Fruit fly (Drosophila melanogaster) whole organism, embryonic: ENCODE results near the gene CG15358.

Experiments
- Adf1 ChIP-seq: fragments of 200-800 bp; sonication (Bioruptor generic); IDR thresholded peaks from 2 replicates; pipeline ENCODE4 v1.3.6; 2022; ENCODE audit warnings: missing biosample characterization, missing genetic modification characterization
- Atf-2 ChIP-seq: fragments of 200-800 bp; sonication (Bioruptor generic); optimal IDR thresholded peaks from 2 replicates; lab custom pipeline; 2016; ENCODE audit warnings: missing biosample characterization, missing genetic modification characterization
- Atf6 ChIP-seq: fragments of 200-800 bp; sonication (Bioruptor generic); IDR thresholded peaks from 2 replicates; pipeline ENCODE4 v1.3.6; 2022; ENCODE audit warnings: missing biosample characterization, missing genetic modification characterization
- Bteb2 ChIP-seq: fragments of 200-800 bp; sonication (Bioruptor generic); optimal IDR thresholded peaks from 2 replicates; lab custom pipeline; 2016; ENCODE audit warnings: missing biosample characterization, missing genetic modification characterization
- CG11085 ChIP-seq: fragments of 200-800 bp; sonication (Bioruptor generic); IDR thresholded peaks from 2 replicates; pipeline ENCODE4 v1.3.6; 2022; ENCODE audit warnings: missing biosample characterization, missing genetic modification characterization
- CG12104 ChIP-seq: fragments of 200-800 bp; sonication (Bioruptor generic); optimal IDR thresholded peaks from 3 replicates; lab custom pipeline; 2016; ENCODE audit warnings: missing biosample characterization, missing genetic modification characterization
- CG14014 ChIP-seq: fragments of 200-800 bp; sonication (Bioruptor generic); IDR thresholded peaks from 2 replicates; pipeline ENCODE4 v1.3.6; 2022; ENCODE audit warnings: missing biosample characterization, missing genetic modification characterization
- CG1529 ChIP-seq: fragments of 200-800 bp; sonication (Bioruptor generic); optimal IDR thresholded peaks from 3 replicates; lab custom pipeline; 2018; ENCODE audit warnings: missing biosample characterization, missing genetic modification characterization
- CG1603 ChIP-seq: fragments of 200-800 bp; sonication (Bioruptor generic); optimal IDR thresholded peaks from 2 replicates; lab custom pipeline; 2019; ENCODE audit warnings: missing biosample characterization, mild to moderate bottlenecking, missing genetic modification characterization, moderate library complexity
- CG17359 ChIP-seq: fragments of 200-800 bp; sonication (Bioruptor generic); optimal IDR thresholded peaks from 3 replicates; lab custom pipeline; 2018; ENCODE audit warnings: missing biosample characterization, mild to moderate bottlenecking, missing genetic modification characterization, moderate library complexity
- CG17612 ChIP-seq: fragments of 200-800 bp; sonication (Bioruptor generic); IDR thresholded peaks from 2 replicates; pipeline ENCODE4 v1.3.6; 2022; ENCODE audit warnings: missing biosample characterization, missing genetic modification characterization
- CG30403 ChIP-seq: fragments of 200-800 bp; sonication (Bioruptor generic); optimal IDR thresholded peaks from 3 replicates; lab custom pipeline; 2016; ENCODE audit warnings: missing biosample characterization, missing genetic modification characterization
- CG31224 ChIP-seq: fragments of 200-800 bp; sonication (Bioruptor generic); IDR thresholded peaks from 2 replicates; pipeline ENCODE4 v1.3.6; 2022; ENCODE audit warnings: missing biosample characterization, missing genetic modification characterization
- CG31388 ChIP-seq: fragments of 200-800 bp; sonication (Bioruptor generic); optimal IDR thresholded peaks from 2 replicates; lab custom pipeline; 2016; ENCODE audit warnings: missing biosample characterization, missing genetic modification characterization
- CG34376 ChIP-seq: fragments of 200-800 bp; sonication (Bioruptor generic); optimal IDR thresholded peaks from 2 replicates; lab custom pipeline; 2018; ENCODE audit warnings: missing biosample characterization, mild to moderate bottlenecking, missing genetic modification characterization
- CG34422 ChIP-seq: fragments of 200-800 bp; sonication (Bioruptor generic); IDR thresholded peaks from 3 replicates; pipeline ENCODE4 v1.3.6; 2022; ENCODE audit warnings: missing biosample characterization, missing genetic modification characterization
- CG8290 ChIP-seq, 3 experiments: fragments of 200-800 bp; sonication (Bioruptor generic); optimal IDR thresholded peaks; 2 replicates each; lab custom pipeline; 2016 to 2019; ENCODE audit warnings: missing biosample characterization in 3 of 3, missing genetic modification characterization in 3 of 3, mild to moderate bottlenecking in 2 of 3, moderate library complexity in 1 of 3
- CG9797 ChIP-seq: fragments of 200-800 bp; sonication (Bioruptor generic); optimal IDR thresholded peaks from 3 replicates; lab custom pipeline; 2018; ENCODE audit warnings: missing biosample characterization, mild to moderate bottlenecking, missing genetic modification characterization
- CG9817 ChIP-seq: fragments of 200-800 bp; sonication (Bioruptor generic); optimal IDR thresholded peaks from 2 replicates; lab custom pipeline; 2018; ENCODE audit warnings: missing biosample characterization, mild to moderate bottlenecking, missing genetic modification characterization, moderate library complexity
- CHES-1-like ChIP-seq: fragments of 200-800 bp; sonication (Bioruptor generic); optimal IDR thresholded peaks from 2 replicates; lab custom pipeline; 2016; ENCODE audit warnings: missing biosample characterization, missing genetic modification characterization
- Dek ChIP-seq: fragments of 200-800 bp; sonication (Bioruptor generic); optimal IDR thresholded peaks from 3 replicates; lab custom pipeline; 2019; ENCODE audit warnings: missing biosample characterization, mild to moderate bottlenecking, missing genetic modification characterization, moderate library complexity
- Doc3 ChIP-seq: fragments of 200-800 bp; sonication (Bioruptor generic); IDR thresholded peaks from 3 replicates; pipeline ENCODE4 v1.3.6; 2022; ENCODE audit warnings: missing biosample characterization, missing genetic modification characterization; ENCODE audit not compliant: partially characterized antibody
- E2f2 ChIP-seq: fragments of 200-800 bp; sonication (Bioruptor generic); IDR thresholded peaks from 2 replicates; pipeline ENCODE4 v1.3.6; 2022; ENCODE audit warnings: missing biosample characterization, missing genetic modification characterization
- Elba2 ChIP-seq: fragments of 200-800 bp; sonication (Bioruptor generic); optimal IDR thresholded peaks from 3 replicates; lab custom pipeline; 2016; ENCODE audit warnings: missing biosample characterization, missing genetic modification characterization
- Lpt ChIP-seq: fragments of >200 bp; optimal IDR thresholded peaks from 2 replicates; lab custom pipeline; 2018; ENCODE audit warnings: missing biosample characterization, missing genetic modification characterization
- Meics ChIP-seq: fragments of 200-800 bp; sonication (Bioruptor generic); optimal IDR thresholded peaks from 2 replicates; lab custom pipeline; 2017; ENCODE audit warnings: missing biosample characterization, mild to moderate bottlenecking, missing genetic modification characterization
- NFAT ChIP-seq: fragments of 200-800 bp; sonication (Bioruptor generic); IDR thresholded peaks from 2 replicates; pipeline ENCODE4 v1.3.6; 2022; ENCODE audit warnings: missing biosample characterization, missing genetic modification characterization
- Nf-YA ChIP-seq: fragments of 200-800 bp; sonication (Bioruptor generic); IDR thresholded peaks from 2 replicates; pipeline ENCODE4 v1.3.6; 2022; ENCODE audit warnings: missing biosample characterization, missing genetic modification characterization
- Nf-YB ChIP-seq: fragments of 200-800 bp; sonication (Bioruptor generic); optimal IDR thresholded peaks from 3 replicates; lab custom pipeline; 2019; ENCODE audit warnings: missing biosample characterization, mild to moderate bottlenecking, missing genetic modification characterization, moderate library complexity
- Pdp1 ChIP-seq, 2 experiments: fragments of 200-800 bp; sonication (Bioruptor generic); optimal IDR thresholded peaks; 3 replicates each; lab custom pipeline; 2016; ENCODE audit warnings: missing biosample characterization in 2 of 2, missing genetic modification characterization in 2 of 2, mild to moderate bottlenecking in 1 of 2, moderate library complexity in 1 of 2
- Sox100B ChIP-seq: fragments of 200-800 bp; sonication (Bioruptor generic); optimal IDR thresholded peaks from 3 replicates; lab custom pipeline; 2018; ENCODE audit warnings: missing biosample characterization, mild to moderate bottlenecking, missing genetic modification characterization
- Sry-β ChIP-seq: fragments of 200-800 bp; sonication (Bioruptor generic); optimal IDR thresholded peaks from 2 replicates; lab custom pipeline; 2018; ENCODE audit warnings: missing biosample characterization, mild to moderate bottlenecking, missing genetic modification characterization, moderate library complexity
- Xrp1 ChIP-seq: fragments of 200-800 bp; sonication (Bioruptor generic); IDR thresholded peaks from 2 replicates; pipeline ENCODE4 v1.3.6; 2022; ENCODE audit warnings: missing biosample characterization, missing genetic modification characterization
- YL-1 ChIP-seq: fragments of 200-800 bp; sonication (Bioruptor generic); optimal IDR thresholded peaks from 3 replicates; lab custom pipeline; 2017; ENCODE audit warnings: missing biosample characterization, mild to moderate bottlenecking, missing genetic modification characterization
- ash1 ChIP-seq: fragments of 200-800 bp; sonication (Bioruptor generic); optimal IDR thresholded peaks from 2 replicates; lab custom pipeline; 2018; ENCODE audit warnings: missing biosample characterization, mild to moderate bottlenecking, missing genetic modification characterization
- bowl ChIP-seq: fragments of 200-800 bp; sonication (Bioruptor generic); IDR thresholded peaks from 2 replicates; pipeline ENCODE4 v1.3.6; 2022; ENCODE audit warnings: missing biosample characterization, missing genetic modification characterization
- caup ChIP-seq: fragments of 200-800 bp; sonication (Bioruptor generic); optimal IDR thresholded peaks from 3 replicates; lab custom pipeline; 2017; ENCODE audit warnings: missing biosample characterization, mild to moderate bottlenecking, missing genetic modification characterization, moderate library complexity; ENCODE audit not compliant: severe bottlenecking
- dmrt99B ChIP-seq: fragments of 200-800 bp; sonication (Bioruptor generic); optimal IDR thresholded peaks from 2 replicates; lab custom pipeline; 2018; ENCODE audit warnings: missing biosample characterization, mild to moderate bottlenecking, missing genetic modification characterization, moderate library complexity
- grau ChIP-seq: fragments of 200-800 bp; optimal IDR thresholded peaks from 3 replicates; lab custom pipeline; 2019; ENCODE audit warnings: missing biosample characterization, mild to moderate bottlenecking, missing genetic modification characterization, moderate library complexity
- grn ChIP-seq: fragments of 200-800 bp; sonication (Bioruptor generic); optimal IDR thresholded peaks from 3 replicates; lab custom pipeline; 2017; ENCODE audit warnings: missing biosample characterization, missing genetic modification characterization
- lola ChIP-seq, 3 experiments: fragments of >200 bp in 2 of 3; fragments of 200-800 bp in 1 of 3; sonication (Bioruptor generic) in 1 of 3; optimal IDR thresholded peaks; 2 replicates each; lab custom pipeline; 2017 to 2019; ENCODE audit warnings: missing biosample characterization in 3 of 3, missing genetic modification characterization in 3 of 3, mild to moderate bottlenecking in 1 of 3, moderate library complexity in 1 of 3
- mam ChIP-seq: fragments of 200-800 bp; sonication (Bioruptor generic); optimal IDR thresholded peaks from 3 replicates; lab custom pipeline; 2016; ENCODE audit warnings: missing biosample characterization, missing genetic modification characterization
- nerfin-2 ChIP-seq: fragments of 200-800 bp; sonication (Bioruptor generic); IDR thresholded peaks from 2 replicates; pipeline ENCODE4 v1.3.6; 2022; ENCODE audit warnings: missing biosample characterization, missing genetic modification characterization; ENCODE audit not compliant: partially characterized antibody
- rib ChIP-seq: fragments of 200-800 bp; sonication (Bioruptor generic); IDR thresholded peaks from 2 replicates; pipeline ENCODE4 v1.3.6; 2022; ENCODE audit warnings: missing biosample characterization, missing genetic modification characterization
- sc ChIP-seq, 3 experiments: fragments of >200 bp in 2 of 3; fragments of 200-800 bp in 1 of 3; sonication (Bioruptor generic) in 1 of 3; optimal IDR thresholded peaks; 2 replicates in 2 of 3; 3 replicates in 1 of 3; lab custom pipeline; 2017; ENCODE audit warnings: mild to moderate bottlenecking in 1 of 3, missing biosample characterization in 1 of 3, missing genetic modification characterization in 1 of 3, missing genetic modification reagents in 1 of 3
- sens-2 ChIP-seq: fragments of 200-800 bp; sonication (Bioruptor generic); IDR thresholded peaks from 2 replicates; pipeline ENCODE4 v1.3.6; 2022; ENCODE audit warnings: missing biosample characterization, missing genetic modification characterization
- sima ChIP-seq: fragments of 200-800 bp; sonication (Bioruptor generic); optimal IDR thresholded peaks from 2 replicates; lab custom pipeline; 2016; ENCODE audit warnings: missing biosample characterization, missing genetic modification characterization
- sob ChIP-seq: fragments of 200-800 bp; sonication (Bioruptor generic); IDR thresholded peaks from 2 replicates; pipeline ENCODE4 v1.3.6; 2022; ENCODE audit warnings: missing biosample characterization, missing genetic modification characterization
- twi ChIP-seq: fragments of 200-800 bp; optimal IDR thresholded peaks from 2 replicates; lab custom pipeline; 2019; ENCODE audit warnings: missing biosample characterization, mild to moderate bottlenecking, missing genetic modification characterization, moderate library complexity

CG15358 gene

dm6 chr2L:1913047-1913760 is 30.2 kb upstream of the CG15358 start (continued):
- no peak for TF ChIP-seq Nf-YA (GFP tag; lab: Robert Waterston, UW)
- TF ChIP-seq CHES-1-like: no peak
- TF ChIP-seq CG11085: no peak
- peak; percentile 11 for TF ChIP-seq CG1603
- TF ChIP-seq Meics (GFP tag; lab: Kevin White, UChicago): no peak
- no peak for TF ChIP-seq lola (GFP tag; optimal IDR thresholded peaks at IDR 0.05; lab: Kevin White, UChicago)
- TF ChIP-seq Pdp1 (GFP tag; optimal IDR thresholded peaks at IDR 0.05; lab: Kevin White, UChicago): no peak
- no peak for TF ChIP-seq Nf-YB (GFP tag; lab: Kevin White, UChicago)
- no peak for TF ChIP-seq NFAT (GFP tag; lab: Robert Waterston, UW)
- TF ChIP-seq Lpt (GFP tag; lab: Kevin White, UChicago): no peak
- no peak for TF ChIP-seq rib (GFP tag; lab: Robert Waterston, UW)
- no peak for TF ChIP-seq Elba2 (GFP tag; lab: Kevin White, UChicago)
- peak; percentile 38; the same call in 1 of the 2 replicates for TF ChIP-seq sob
- no peak for TF ChIP-seq Atf6 (GFP tag; lab: Robert Waterston, UW)
- TF ChIP-seq CG8290 (GFP tag; optimal IDR thresholded peaks at IDR 0.05; lab: Kevin White, UChicago): no peak
- TF ChIP-seq CG8290 (tag; optimal IDR thresholded peaks at IDR 0.05; lab: Kevin White, UChicago): peak in 1 of 2 experiments; percentile 58
- TF ChIP-seq CG34376 (GFP tag; lab: Kevin White, UChicago): no peak
- TF ChIP-seq CG31224 (GFP tag; lab: Robert Waterston, UW): no peak
- TF ChIP-seq CG9817 (tag; lab: Kevin White, UChicago): no peak
- TF ChIP-seq CG17359 (tag; lab: Kevin White, UChicago): peak; percentile 26
- TF ChIP-seq CG30403: no peak
- no peak for TF ChIP-seq Atf-2 (GFP tag; lab: Kevin White, UChicago)
- TF ChIP-seq ash1: no peak
- TF ChIP-seq Doc3: no peak
- TF ChIP-seq Adf1: peak; percentile 51; the same call in 1 of the 2 replicates
- TF ChIP-seq caup (GFP tag; lab: Kevin White, UChicago): no peak
- no peak for TF ChIP-seq Sox100B (GFP tag; lab: Kevin White, UChicago)
- TF ChIP-seq YL-1 (GFP tag; lab: Kevin White, UChicago): peak; percentile 4
- no peak for TF ChIP-seq sima (GFP tag; lab: Kevin White, UChicago)
- peak; percentile 26; the same call in 1 of the 2 replicates for TF ChIP-seq Xrp1 (GFP tag; lab: Robert Waterston, UW)
- no peak for TF ChIP-seq grn (GFP tag; lab: Kevin White, UChicago)
- no peak for TF ChIP-seq CG9797 (GFP tag; lab: Kevin White, UChicago)
- TF ChIP-seq nerfin-2 (GFP tag; lab: Robert Waterston, UW): no peak
- peak; percentile 0 for TF ChIP-seq CG1529 (GFP tag; lab: Kevin White, UChicago)
- no peak for TF ChIP-seq Dek (tag; lab: Kevin White, UChicago)
- no peak for TF ChIP-seq CG12104 (GFP tag; lab: Kevin White, UChicago)
- TF ChIP-seq dmrt99B (tag; lab: Kevin White, UChicago): no peak
- TF ChIP-seq grau (tag; lab: Kevin White, UChicago): peak; percentile 5
- no peak for TF ChIP-seq sens-2 (GFP tag; lab: Robert Waterston, UW)
- TF ChIP-seq mam: no peak
- no peak for TF ChIP-seq twi (tag; lab: Kevin White, UChicago)
- TF ChIP-seq CG34422 (GFP tag; lab: Robert Waterston, UW): no peak
- no peak for TF ChIP-seq Bteb2
- no peak for TF ChIP-seq CG17612 (GFP tag; lab: Robert Waterston, UW)
- no peak for TF ChIP-seq CG14014 (GFP tag; lab: Robert Waterston, UW)
- no peak for TF ChIP-seq E2f2
- TF ChIP-seq sc (optimal IDR thresholded peaks at IDR 0.05; lab: Kevin White, UChicago): no peak
- TF ChIP-seq sc (GFP tag; optimal IDR thresholded peaks at IDR 0.05; lab: Kevin White, UChicago): peak; percentile 42
- TF ChIP-seq bowl (GFP tag; lab: Robert Waterston, UW): no peak
- TF ChIP-seq Sry-β: no peak
- TF ChIP-seq CG31388 (GFP tag; lab: Kevin White, UChicago): no peak
